Fruit fly (Drosophila melanogaster) whole organism, wandering third instar larva: ENCODE data around the gene Mdh2.

ENCODE experiments used
- Abd-B ChIP-seq: fragments of >200 bp; optimal IDR thresholded peaks from 2 replicates; lab custom pipeline; 2017; ENCODE audit warnings: missing biosample characterization, missing genetic modification characterization
- CG32264 ChIP-seq: fragments of 200-800 bp; sonication (Bioruptor generic); optimal IDR thresholded peaks from 2 replicates; lab custom pipeline; 2016; ENCODE audit warnings: missing biosample characterization, missing genetic modification characterization
- CG9705 ChIP-seq: fragments of 200-800 bp; sonication (Bioruptor generic); optimal IDR thresholded peaks from 2 replicates; lab custom pipeline; 2018; ENCODE audit warnings: missing biosample characterization, mild to moderate bottlenecking, missing genetic modification characterization
- CrebA ChIP-seq: fragments of 200-800 bp; sonication (Bioruptor generic); optimal IDR thresholded peaks from 2 replicates; lab custom pipeline; 2016; ENCODE audit warnings: missing biosample characterization, mild to moderate bottlenecking, missing genetic modification characterization, borderline replicate concordance
- Dfd ChIP-seq: fragments of >200 bp; optimal IDR thresholded peaks from 2 replicates; lab custom pipeline; 2017; ENCODE audit warnings: missing biosample characterization, missing genetic modification characterization
- Dif ChIP-seq: fragments of 200-275, 200-300 bp; sonication (Bioruptor generic); optimal IDR thresholded peaks from 2 replicates; lab custom pipeline; 2018; ENCODE audit warnings: missing biosample characterization, missing genetic modification characterization; ENCODE audit not compliant: partially characterized antibody
- GATAd ChIP-seq: sonication (Bioruptor generic); optimal IDR thresholded peaks from 2 replicates; lab custom pipeline; 2016; ENCODE audit warnings: missing biosample characterization, missing genetic modification characterization
- HLH106 ChIP-seq: fragments of 200-800 bp; optimal IDR thresholded peaks from 3 replicates; lab custom pipeline; 2019; ENCODE audit warnings: missing biosample characterization, mild to moderate bottlenecking, missing genetic modification characterization, moderate library complexity
- Hnf4 ChIP-seq: fragments of 200-800 bp; sonication (Bioruptor generic); optimal IDR thresholded peaks from 2 replicates; lab custom pipeline; 2016; ENCODE audit warnings: missing biosample characterization, mild to moderate bottlenecking, missing genetic modification characterization
- Hr78 ChIP-seq: fragments of >200 bp; optimal IDR thresholded peaks from 2 replicates; lab custom pipeline; 2017; ENCODE audit warnings: missing biosample characterization, missing genetic modification characterization
- Hr83 ChIP-seq: fragments of 200-300 bp; sonication (Bioruptor generic); optimal IDR thresholded peaks from 2 replicates; lab custom pipeline; 2016; ENCODE audit warnings: missing biosample characterization, mild to moderate bottlenecking, missing genetic modification characterization, moderate library complexity; ENCODE audit not compliant: poor library complexity, severe bottlenecking
- Jra ChIP-seq: sonication (Bioruptor generic); optimal IDR thresholded peaks from 2 replicates; lab custom pipeline; 2016; ENCODE audit warnings: missing biosample characterization, missing genetic modification characterization
- Mio ChIP-seq: sonication (Bioruptor generic); optimal IDR thresholded peaks from 2 replicates; lab custom pipeline; 2016; ENCODE audit warnings: missing biosample characterization, missing genetic modification characterization
- Myc ChIP-seq: fragments of >200 bp; optimal IDR thresholded peaks from 2 replicates; lab custom pipeline; 2017
- N ChIP-seq: fragments of >200 bp; optimal IDR thresholded peaks from 2 replicates; lab custom pipeline; 2018; ENCODE audit warnings: missing biosample characterization, missing external identifiers, missing genetic modification characterization
- OdsH ChIP-seq: fragments of 200-800 bp; sonication (Bioruptor generic); optimal IDR thresholded peaks from 2 replicates; lab custom pipeline; 2016; ENCODE audit warnings: missing biosample characterization, mild to moderate bottlenecking, missing genetic modification characterization
- Rel ChIP-seq, 2 experiments: fragments of 200-800 bp; sonication (Bioruptor generic) in 1 of 2; optimal IDR thresholded peaks; 2 replicates in 1 of 2; 3 replicates in 1 of 2; lab custom pipeline; 2016 to 2019; ENCODE audit warnings: mild to moderate bottlenecking in 2 of 2, missing biosample characterization in 2 of 2, missing genetic modification characterization in 2 of 2, moderate library complexity in 1 of 2
- Sp1 ChIP-seq: fragments of 200-800 bp; sonication (Bioruptor generic); optimal IDR thresholded peaks from 3 replicates; lab custom pipeline; 2019; ENCODE audit warnings: missing biosample characterization, mild to moderate bottlenecking, missing genetic modification characterization, moderate library complexity
- Vsx2 ChIP-seq: fragments of 200-300, 225-300 bp; sonication (Bioruptor generic); optimal IDR thresholded peaks from 2 replicates; lab custom pipeline; 2018; ENCODE audit warnings: missing biosample characterization, missing genetic modification characterization; ENCODE audit not compliant: partially characterized antibody
- br ChIP-seq: fragments of 200-800 bp; sonication (Bioruptor generic); optimal IDR thresholded peaks from 2 replicates; lab custom pipeline; 2016; ENCODE audit warnings: missing biosample characterization, missing genetic modification characterization
- brk ChIP-seq: fragments of 200-800 bp; sonication (Bioruptor generic); optimal IDR thresholded peaks from 2 replicates; lab custom pipeline; 2016; ENCODE audit warnings: missing biosample characterization, mild to moderate bottlenecking, missing genetic modification characterization
- dl ChIP-seq, 2 experiments: fragments of 175-275, 200-275 bp in 1 of 2; fragments of 200-275 bp in 1 of 2; sonication (Bioruptor generic); optimal IDR thresholded peaks; lab custom pipeline; 2018; ENCODE audit warnings: mild to moderate bottlenecking in 2 of 2, missing biosample characterization in 2 of 2, missing genetic modification characterization in 2 of 2, moderate library complexity in 2 of 2; ENCODE audit not compliant: partially characterized antibody in 2 of 2, insufficient read depth in 1 of 2
- dmrt93B ChIP-seq: fragments of 200-800 bp; sonication (Bioruptor generic); optimal IDR thresholded peaks from 2 replicates; lab custom pipeline; 2018; ENCODE audit warnings: missing biosample characterization, mild to moderate bottlenecking, missing genetic modification characterization
- dsf ChIP-seq: sonication (Bioruptor generic); optimal IDR thresholded peaks from 2 replicates; lab custom pipeline; 2016; ENCODE audit warnings: missing biosample characterization, missing genetic modification characterization, borderline replicate concordance
- ey ChIP-seq: fragments of 200-800 bp; sonication (Bioruptor generic); optimal IDR thresholded peaks from 2 replicates; lab custom pipeline; 2016; ENCODE audit warnings: missing biosample characterization, missing genetic modification characterization
- foxo ChIP-seq, 2 experiments: fragments of 200-800 bp; sonication (Bioruptor generic); optimal IDR thresholded peaks; 2 replicates in 1 of 2; 3 replicates in 1 of 2; lab custom pipeline; 2016 to 2017; ENCODE audit warnings: missing biosample characterization in 2 of 2, missing genetic modification characterization in 2 of 2
- fru ChIP-seq: fragments of 200-800 bp; sonication (Bioruptor generic); optimal IDR thresholded peaks from 3 replicates; lab custom pipeline; 2016; ENCODE audit warnings: missing biosample characterization, mild to moderate bottlenecking, missing genetic modification characterization
- h ChIP-seq: fragments of 200-800 bp; sonication (Bioruptor generic); optimal IDR thresholded peaks from 3 replicates; lab custom pipeline; 2016; ENCODE audit warnings: missing biosample characterization, mild to moderate bottlenecking, missing genetic modification characterization
- jim ChIP-seq: fragments of 175-275, 200-325 bp; sonication (Bioruptor generic); optimal IDR thresholded peaks from 2 replicates; lab custom pipeline; 2016; ENCODE audit warnings: missing biosample characterization, mild to moderate bottlenecking, missing genetic modification characterization
- lola ChIP-seq: fragments of >200 bp; optimal IDR thresholded peaks from 2 replicates; lab custom pipeline; 2017; ENCODE audit warnings: missing biosample characterization, missing genetic modification characterization
- pan ChIP-seq: fragments of >200 bp; optimal IDR thresholded peaks from 2 replicates; lab custom pipeline; 2017
- psq ChIP-seq: fragments of 200-800 bp; sonication (Bioruptor generic); optimal IDR thresholded peaks from 3 replicates; lab custom pipeline; 2017; ENCODE audit warnings: missing biosample characterization, mild to moderate bottlenecking, missing genetic modification characterization, moderate library complexity
- rgr ChIP-seq: fragments of 200-800 bp; sonication (Bioruptor generic); optimal IDR thresholded peaks from 3 replicates; lab custom pipeline; 2016; ENCODE audit warnings: missing biosample characterization, mild to moderate bottlenecking, missing genetic modification characterization
- sage ChIP-seq: fragments of 200-800 bp; sonication (Bioruptor generic); optimal IDR thresholded peaks from 2 replicates; lab custom pipeline; 2016; ENCODE audit warnings: missing biosample characterization, mild to moderate bottlenecking, missing genetic modification characterization
- sv ChIP-seq: fragments of 200-800 bp; sonication (Bioruptor generic); optimal IDR thresholded peaks from 3 replicates; lab custom pipeline; 2016; ENCODE audit warnings: missing biosample characterization, missing genetic modification characterization
- tai ChIP-seq: sonication (Bioruptor generic); optimal IDR thresholded peaks from 2 replicates; lab custom pipeline; 2016; ENCODE audit warnings: missing biosample characterization, missing genetic modification characterization
- usp ChIP-seq: fragments of >200 bp; optimal IDR thresholded peaks from 2 replicates; lab custom pipeline; 2017; ENCODE audit warnings: missing biosample characterization, missing genetic modification characterization
- woc ChIP-seq: sonication (Bioruptor generic); optimal IDR thresholded peaks from 2 replicates; lab custom pipeline; 2016; ENCODE audit warnings: missing biosample characterization, mild to moderate bottlenecking, missing genetic modification characterization

Mdh2 gene

DNA sequence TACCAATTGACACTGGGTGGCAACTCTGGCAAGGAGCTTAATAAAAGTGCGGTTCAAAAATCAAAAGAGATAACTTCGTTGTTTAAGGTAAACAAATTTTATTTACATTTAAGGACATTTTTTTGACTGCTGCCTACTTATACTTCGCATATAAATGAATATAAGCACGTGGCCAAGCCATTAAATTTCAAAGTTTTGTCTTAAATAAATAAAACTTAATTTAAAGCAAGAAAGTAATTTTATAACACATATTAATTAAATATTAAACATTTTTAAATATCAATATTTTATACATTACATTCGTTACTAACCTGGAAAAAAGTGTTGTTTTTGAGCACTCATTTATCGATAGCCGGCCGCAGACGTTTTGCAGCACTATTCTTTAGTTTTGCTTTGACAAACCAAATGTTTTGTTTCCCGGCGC is 37.5 kb upstream of the Mdh2 start, which contains the start of the genes CG12321 and MED17:
TSS of gene CG12321 (minus strand) at position 6 of the 424 bp plus-strand sequence.
TSS of gene MED17 (plus strand) at position 371 of the 424 bp plus-strand sequence.
- TF ChIP-seq CG32264 (peak; percentile 0), fru (GFP tag; lab: Kevin White, UChicago) (peak; percentile 79), Dfd (no peak), Hr78 (GFP tag; lab: Kevin White, UChicago) (no peak), Sp1 (GFP tag; lab: Kevin White, UChicago) (peak; percentile 84), sv (GFP tag; lab: Kevin White, UChicago) (peak; percentile 91), br (GFP tag; lab: Kevin White, UChicago) (peak; percentile 67), jim (no peak), h (GFP tag; lab: Kevin White, UChicago) (peak; percentile 61), ey (GFP tag; lab: Kevin White, UChicago) (peak; percentile 73), brk (no peak), Vsx2 (GFP tag; lab: Kevin White, UChicago) (no peak), lola (GFP tag; lab: Kevin White, UChicago) (no peak), pan (lab: Kevin White, UChicago) (no peak), Jra (GFP tag; lab: Kevin White, UChicago) (no peak), rgr (GFP tag; lab: Kevin White, UChicago) (peak; percentile 94), CrebA (GFP tag; lab: Kevin White, UChicago) (no peak), OdsH (peak; percentile 82), HLH106 (tag; lab: Kevin White, UChicago) (peak; percentile 87), N (GFP tag; lab: Kevin White, UChicago) (no peak), dl (GFP tag; optimal IDR thresholded peaks at IDR 0.05; lab: Kevin White, UChicago; ENCODE audit: insufficient read depth in 1 of 2, partially characterized antibody in 2 of 2) (no peak), Hr83 (GFP tag; lab: Kevin White, UChicago) (peak; percentile 47), psq (GFP tag; lab: Kevin White, UChicago) (peak; percentile 90), dsf (GFP tag; lab: Kevin White, UChicago) (peak; percentile 65), usp (GFP tag; lab: Kevin White, UChicago) (no peak), Rel (GFP tag; optimal IDR thresholded peaks at IDR 0.05; lab: Kevin White, UChicago) (no peak), Rel (tag; optimal IDR thresholded peaks at IDR 0.05; lab: Kevin White, UChicago) (peak; percentile 18), tai (GFP tag; lab: Kevin White, UChicago) (no peak), sage (GFP tag; lab: Kevin White, UChicago) (no peak), Myc (lab: Kevin White, UChicago) (peak; percentile 73), dmrt93B (GFP tag; lab: Kevin White, UChicago) (peak; percentile 88), Abd-B (GFP tag; lab: Kevin White, UChicago) (no peak), GATAd (GFP tag; lab: Kevin White, UChicago) (peak; percentile 34), Hnf4 (GFP tag; lab: Kevin White, UChicago) (no peak), Dif (GFP tag; lab: Kevin White, UChicago) (no peak), Mio (GFP tag; lab: Kevin White, UChicago) (peak; percentile 28), CG9705 (peak; percentile 76), woc (GFP tag; lab: Kevin White, UChicago) (peak; percentile 70), foxo (GFP tag; optimal IDR thresholded peaks at IDR 0.05; lab: Kevin White, UChicago) (peak in 1 of 2 experiments; percentile 88)

DNA sequence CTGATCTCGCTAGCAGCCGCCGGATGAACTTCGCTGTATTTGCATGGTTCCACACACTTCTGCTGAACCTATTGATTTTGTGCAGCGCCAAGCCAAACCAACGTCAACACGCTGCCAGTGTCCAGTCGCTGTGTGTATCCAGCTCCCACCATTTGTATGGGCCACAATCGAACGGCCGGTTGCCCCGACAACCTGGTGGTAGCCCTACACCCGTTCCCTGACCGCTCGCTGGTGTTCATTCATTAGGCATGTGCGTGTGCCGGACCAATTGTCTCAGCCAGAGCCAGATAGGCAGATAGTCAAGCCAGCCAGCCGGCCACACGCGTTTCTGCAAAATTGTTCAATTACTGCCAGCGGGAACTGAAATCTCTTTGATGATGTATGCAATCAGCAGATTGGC is 34.3 kb upstream of the Mdh2 start, which contains the start of gene CG14313:
TSS of gene CG14313 (minus strand) at position 101 of the 400 bp plus-strand sequence.
- TF ChIP-seq ey (GFP tag; lab: Kevin White, UChicago): no peak
- no peak for TF ChIP-seq OdsH
- TF ChIP-seq Rel (GFP tag; optimal IDR thresholded peaks at IDR 0.05; lab: Kevin White, UChicago): no peak
- TF ChIP-seq Rel (tag; optimal IDR thresholded peaks at IDR 0.05; lab: Kevin White, UChicago): no peak
- TF ChIP-seq Hr78 (GFP tag; lab: Kevin White, UChicago): no peak
- no peak for TF ChIP-seq brk
- TF ChIP-seq Sp1 (GFP tag; lab: Kevin White, UChicago): no peak
- TF ChIP-seq CrebA (GFP tag; lab: Kevin White, UChicago): no peak
- no peak for TF ChIP-seq fru (GFP tag; lab: Kevin White, UChicago)
- TF ChIP-seq Hnf4 (GFP tag; lab: Kevin White, UChicago): no peak
- no peak for TF ChIP-seq sage (GFP tag; lab: Kevin White, UChicago)
- TF ChIP-seq jim: no peak
